Fruit fly (Drosophila melanogaster): Measurements from ENCODE around the gene Sprn.

- TF ChIP-seq EcR (GFP tag; optimal IDR thresholded peaks at IDR 0.05) (no peak), CG4496 (GFP tag; IDR thresholded peaks at IDR 0.05) (no peak), Ets98B (GFP tag; IDR thresholded peaks at IDR 0.05) (no peak), Pif1B (GFP tag; optimal IDR thresholded peaks at IDR 0.05) (no peak), CG8159 (tag; optimal IDR thresholded peaks at IDR 0.05) (no peak)
Measured at dm6 chr3L:11847703-11848102, 31.2 kb upstream of the Sprn start, which contains the start of gene CG12521.

Measured in whole organism, pupa.